Comparison of ENCODE assay signal across 1 worm cellular context in genomic region chrIII:11834783-11835182, ce11.
TF ChIP-seq lines count a peak whose summit lies in the region.

No protein-coding gene starts in this region.

TF ChIP-seq in whole organism, L4 larva, 104 proteins besides CTCF, POLR2A, EP300 and RAD21 (continued from another document):
- TF ChIP-seq fos-1 (tag; optimal IDR thresholded peaks at IDR 0.05; lab: Kevin White, UChicago) (no peak), nhr-102 (tag; optimal IDR thresholded peaks at IDR 0.05; lab: Kevin White, UChicago) (peak; percentile 15), mdl-1 (tag; optimal IDR thresholded peaks at IDR 0.05; lab: Kevin White, UChicago) (peak in 1 of 2 experiments; percentile 8), unc-130 (GFP tag; optimal IDR thresholded peaks at IDR 0.05; lab: Kevin White, UChicago) (no peak), madf-5 (GFP tag; IDR thresholded peaks at IDR 0.05; lab: Robert Waterston, UW) (no peak), nhr-28 (tag; optimal IDR thresholded peaks at IDR 0.05; lab: Kevin White, UChicago) (peak; percentile 55), lin-15B (tag; optimal IDR thresholded peaks at IDR 0.05; lab: Kevin White, UChicago) (no peak), dve-1 (tag; optimal IDR thresholded peaks at IDR 0.05; lab: Kevin White, UChicago; ENCODE audit: insufficient read depth) (peak; percentile 52), ceh-28 (tag; optimal IDR thresholded peaks at IDR 0.05; lab: Kevin White, UChicago) (peak; percentile 30), nhr-10 (tag; optimal IDR thresholded peaks at IDR 0.05; lab: Kevin White, UChicago) (no peak), nhr-6 (tag; optimal IDR thresholded peaks at IDR 0.05; lab: Kevin White, UChicago) (peak; percentile 51), pqm-1 (tag; optimal IDR thresholded peaks at IDR 0.05; lab: Kevin White, UChicago) (peak; percentile 21), mes-2 (tag; optimal IDR thresholded peaks at IDR 0.05; lab: Kevin White, UChicago; ENCODE audit: poor library complexity, severe bottlenecking) (peak; percentile 58), hmg-1.1 (GFP tag; IDR thresholded peaks at IDR 0.05; lab: Robert Waterston, UW) (peak; percentile 9; the same call in 1 of the 2 replicates), daf-16 (GFP tag; optimal IDR thresholded peaks at IDR 0.05; lab: Kevin White, UChicago) (peak in 1 of 2 experiments; percentile 45), daf-16 (tag; optimal IDR thresholded peaks at IDR 0.05; lab: Kevin White, UChicago) (peak; percentile 90), nhr-41 (GFP tag; IDR thresholded peaks at IDR 0.05; lab: Robert Waterston, UW) (no peak), zfp-3 (GFP tag; conservative IDR thresholded peaks at IDR 0.05; lab: Robert Waterston, UW) (no peak), hlh-11 (tag; optimal IDR thresholded peaks at IDR 0.05; lab: Kevin White, UChicago) (peak; percentile 69), ces-1 (GFP tag; optimal IDR thresholded peaks at IDR 0.05; lab: Kevin White, UChicago) (no peak), aly-2 (tag; optimal IDR thresholded peaks at IDR 0.05; lab: Kevin White, UChicago) (no peak), nhr-76 (tag; optimal IDR thresholded peaks at IDR 0.05; lab: Kevin White, UChicago) (no peak), mxl-3 (GFP tag; optimal IDR thresholded peaks at IDR 0.05; lab: Kevin White, UChicago) (peak; percentile 10), nhr-77 (tag; optimal IDR thresholded peaks at IDR 0.05; lab: Kevin White, UChicago) (peak; percentile 14), unc-62 (GFP tag; optimal IDR thresholded peaks at IDR 0.05 in 1 of 2; lab: Kevin White, UChicago) (peak in 1 of 2 experiments; percentile 22), unc-62 (tag; optimal IDR thresholded peaks at IDR 0.05; lab: Kevin White, UChicago) (no peak), lin-38 (GFP tag; IDR thresholded peaks at IDR 0.05; lab: Robert Waterston, UW) (no peak), nhr-42 (GFP tag; IDR thresholded peaks at IDR 0.05; lab: Robert Waterston, UW) (no peak), daf-12 (tag; optimal IDR thresholded peaks at IDR 0.05; lab: Kevin White, UChicago) (no peak), madf-9 (GFP tag; conservative IDR thresholded peaks at IDR 0.05; lab: Robert Waterston, UW) (no peak), dpl-1 (GFP tag; optimal IDR thresholded peaks at IDR 0.05; lab: Kevin White, UChicago) (peak; percentile 18), lin-13 (GFP tag; optimal IDR thresholded peaks at IDR 0.05; lab: Kevin White, UChicago) (peak; percentile 34), cey-2 (tag; optimal IDR thresholded peaks at IDR 0.05; lab: Kevin White, UChicago; ENCODE audit: borderline replicate concordance, insufficient read depth) (no peak), snpc-1.2 (GFP tag; IDR thresholded peaks at IDR 0.05; lab: Robert Waterston, UW) (no peak), nhr-11 (tag; optimal IDR thresholded peaks at IDR 0.05; lab: Kevin White, UChicago) (no peak), set-16 (GFP tag; IDR thresholded peaks at IDR 0.05; lab: Robert Waterston, UW) (no peak), hlh-30 (tag; optimal IDR thresholded peaks at IDR 0.05; lab: Kevin White, UChicago; ENCODE audit: insufficient read depth) (peak; percentile 53), mxl-2 (GFP tag; conservative IDR thresholded peaks at IDR 0.05; lab: Robert Waterston, UW) (no peak)
